Fruit fly (Drosophila melanogaster): ENCODE results near the gene RpL9.

DNA sequence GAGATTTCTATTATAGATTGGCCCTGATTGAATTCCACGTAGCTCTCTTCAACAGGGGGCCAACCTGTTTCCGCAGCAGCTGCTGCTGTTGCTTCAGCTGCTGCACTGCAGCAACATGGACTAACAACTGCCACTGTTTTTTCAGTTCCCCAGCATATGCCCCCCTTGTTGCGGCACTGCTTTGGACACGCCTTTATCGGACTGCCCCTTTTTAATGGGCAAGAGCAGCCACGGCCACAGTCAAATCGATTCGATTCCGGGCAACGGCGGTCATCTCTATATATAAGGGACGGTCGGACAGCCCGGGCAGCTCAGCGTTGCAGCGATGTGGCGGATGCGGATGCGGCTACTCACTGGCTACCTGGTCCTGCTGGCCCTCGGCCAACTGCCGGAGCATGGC, 11.3 kb upstream of the RpL9 start, which contains the start of gene Acp32CD:
- TF ChIP-seq Sox14 (GFP tag; optimal IDR thresholded peaks at IDR 0.05): no peak
- no peak for TF ChIP-seq svp (GFP tag)
- no peak for TF ChIP-seq CG8319 (GFP tag; optimal IDR thresholded peaks at IDR 0.05)
- TF ChIP-seq cyc (GFP tag; optimal IDR thresholded peaks at IDR 0.05): no peak
